Fruit fly (Drosophila melanogaster): ENCODE results near the gene Vps8.

The Vps8 gene

DNA sequence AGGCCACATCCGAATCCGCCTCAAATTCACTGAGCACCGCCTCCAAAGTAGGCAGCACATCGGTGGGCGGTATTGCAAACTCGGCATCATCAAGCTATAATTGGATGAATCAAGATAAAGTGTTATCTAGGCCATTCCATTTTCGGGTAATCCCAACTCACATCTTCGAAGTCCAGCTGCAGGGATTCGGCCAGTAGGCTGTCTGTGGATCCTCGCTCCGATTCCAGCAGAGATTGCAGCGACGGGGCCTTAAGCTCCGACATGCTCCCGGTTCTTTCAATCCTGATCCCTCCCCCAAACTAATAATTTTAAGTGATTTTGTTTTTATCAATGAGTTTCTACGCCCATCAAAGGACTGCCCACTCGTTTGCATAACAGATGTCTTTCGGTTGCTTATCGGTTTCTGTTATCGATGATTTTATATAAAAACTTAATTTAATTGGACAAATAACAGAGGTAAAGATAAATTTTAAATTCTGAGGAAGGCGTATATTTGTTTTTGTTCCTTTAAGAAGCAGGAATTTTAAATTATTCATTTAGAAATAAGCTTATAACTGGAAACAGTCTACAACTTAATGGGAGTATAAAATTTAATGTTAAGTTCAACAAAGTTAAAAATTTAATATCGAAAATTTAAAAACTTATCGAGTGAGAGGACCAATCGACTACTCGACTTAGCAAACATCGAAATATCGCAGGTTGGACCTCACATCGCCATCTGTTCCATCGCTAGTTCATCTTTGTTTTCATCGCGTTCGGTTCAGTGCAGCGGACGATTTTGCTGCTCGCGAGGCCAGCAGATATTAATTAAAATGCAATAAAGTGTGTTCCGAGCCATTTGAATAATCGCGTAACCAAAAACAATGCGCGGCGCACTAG lies at the start of gene Vps8, which contains the start of gene sfl:
Gene Vps8, minus strand, starts transcription at position 370 of the 879 bp plus-strand sequence.
Gene sfl, plus strand, starts transcription at position 753 of the 879 bp plus-strand sequence.
- TF ChIP-seq noc (tag; optimal IDR thresholded peaks at IDR 0.05), result peak; percentile 7

DNA sequence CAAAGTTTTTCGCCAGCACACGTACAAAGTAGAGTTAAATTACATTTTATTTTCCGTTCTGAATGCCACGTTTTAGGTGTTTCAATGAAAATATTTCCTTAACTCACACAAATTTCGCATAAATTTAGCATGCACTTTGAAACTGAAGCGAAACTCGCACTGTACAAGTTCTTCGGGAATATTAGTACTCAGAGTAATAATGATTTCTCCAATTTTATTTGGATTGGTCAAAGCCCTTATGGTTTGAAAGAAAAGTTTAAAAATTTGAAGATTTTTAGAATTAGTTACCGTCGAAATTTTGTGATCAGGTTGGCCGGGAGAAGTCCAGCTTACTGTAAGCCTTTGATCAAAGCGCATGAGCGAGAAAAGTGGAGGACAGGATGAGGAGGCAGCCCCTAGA lies 35.3 kb upstream of the Vps8 start, which contains the start of gene betaTub65B:
Gene betaTub65B, plus strand, starts transcription at position 301 of the 400 bp plus-strand sequence.
- no peak for TF ChIP-seq noc (tag; optimal IDR thresholded peaks at IDR 0.05)

DNA sequence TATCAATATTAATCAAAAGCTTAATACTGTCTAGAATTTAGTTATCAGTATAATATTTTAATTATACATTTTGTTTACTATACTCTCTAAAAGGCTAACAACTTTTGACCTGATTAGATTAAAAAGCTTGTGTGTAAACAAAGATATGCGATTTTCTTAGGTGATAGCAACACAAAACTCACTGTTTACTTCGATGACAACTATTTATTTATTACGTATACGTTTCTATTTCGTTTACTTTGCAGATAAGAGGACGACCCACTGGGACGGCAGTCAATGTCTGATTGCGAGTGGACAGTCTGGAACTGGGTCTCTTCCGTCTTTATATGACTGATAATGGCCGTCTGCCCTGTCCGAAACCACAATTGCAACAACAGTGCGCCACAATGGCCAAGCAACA lies 27.7 kb upstream of the Vps8 start:
- peak; percentile 89 for TF ChIP-seq noc (tag; optimal IDR thresholded peaks at IDR 0.05)

DNA sequence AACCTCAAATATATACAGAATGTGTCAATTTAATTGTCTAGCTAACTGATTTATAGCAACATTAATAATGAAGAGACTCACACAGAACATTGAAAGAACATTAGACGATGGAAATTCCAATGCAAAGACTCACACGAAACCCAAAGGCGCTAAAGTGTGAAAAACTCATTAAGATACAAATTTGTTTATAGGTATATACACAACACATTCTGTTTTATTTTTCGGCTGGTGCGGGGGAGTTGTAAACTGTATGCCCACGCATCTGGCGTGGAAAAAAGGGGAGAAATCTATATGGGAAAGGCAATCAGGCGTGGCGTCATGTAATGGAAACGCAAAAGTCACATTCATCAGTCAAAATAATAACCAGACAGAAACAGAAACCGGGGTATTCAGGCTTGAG lies 24.6 kb upstream of the Vps8 start:
- no peak for TF ChIP-seq noc (tag; optimal IDR thresholded peaks at IDR 0.05)

DNA sequence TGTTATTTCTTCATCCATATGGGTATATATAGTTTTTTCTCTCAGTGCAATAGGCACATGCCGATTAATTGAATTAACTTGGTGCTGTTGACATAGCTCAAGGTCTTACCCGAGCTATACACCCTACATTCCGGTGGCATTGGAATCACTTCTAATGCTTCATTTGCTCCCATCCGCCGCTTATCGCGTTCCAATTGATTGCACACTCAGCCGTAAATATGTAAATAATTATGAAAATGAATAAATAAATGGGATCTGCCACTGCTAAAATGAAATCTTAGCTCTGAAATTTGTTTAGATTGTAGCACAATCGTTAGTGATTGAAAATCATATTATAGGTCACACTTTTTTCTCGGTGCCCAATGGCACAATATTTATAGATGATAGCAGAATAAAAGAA lies 21.8 kb upstream of the Vps8 start:
- no peak for TF ChIP-seq noc (tag; optimal IDR thresholded peaks at IDR 0.05)

DNA sequence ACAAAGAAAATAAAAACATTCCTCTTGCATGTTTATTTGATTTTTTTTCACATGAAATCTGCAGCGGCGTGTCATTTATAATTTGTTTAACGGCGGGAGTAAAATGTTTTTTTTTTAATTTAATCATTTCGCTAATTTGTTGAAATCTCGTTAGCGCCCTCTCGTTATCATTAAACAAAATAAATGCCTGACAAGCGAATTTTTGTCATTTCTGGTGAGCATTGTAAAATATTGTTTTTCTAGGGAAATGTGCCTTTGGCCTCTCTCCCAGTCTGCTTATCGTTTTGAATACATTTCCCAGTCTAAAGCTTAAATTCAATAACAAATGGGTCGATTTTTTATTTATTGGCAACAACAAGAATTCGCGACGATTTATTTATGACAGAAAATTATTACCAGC lies 17.2 kb upstream of the Vps8 start:
- TF ChIP-seq noc (tag; optimal IDR thresholded peaks at IDR 0.05), result no peak

DNA sequence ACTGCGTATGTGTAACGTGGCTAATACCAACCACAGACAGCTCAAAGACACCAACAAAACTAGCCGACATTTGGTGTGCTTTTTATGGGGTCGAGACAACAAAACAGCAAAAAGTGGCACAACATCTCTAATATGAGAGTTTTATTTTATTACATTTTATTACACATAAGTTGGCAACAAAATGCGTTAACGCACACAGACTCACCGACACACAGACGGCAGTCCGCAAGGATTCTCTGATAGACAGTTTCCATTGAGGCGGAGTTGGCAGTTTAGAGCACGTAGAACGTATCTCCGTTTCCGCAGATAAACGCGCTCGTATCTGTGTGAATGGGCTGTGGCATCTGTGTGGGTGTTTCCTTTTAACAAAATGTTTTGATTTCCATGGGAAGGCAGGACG lies 13.0 kb upstream of the Vps8 start:
- TF ChIP-seq noc (tag; optimal IDR thresholded peaks at IDR 0.05), result no peak

dm6 chr3L:6500470-6500869 lies 5.4 kb upstream of the Vps8 start:
- TF ChIP-seq noc (tag; optimal IDR thresholded peaks at IDR 0.05), result no peak

- TF ChIP-seq noc (tag; optimal IDR thresholded peaks at IDR 0.05), result no peak
Measured at dm6 chr3L:6498602-6499001, 3.5 kb upstream of the Vps8 start.

dm6 chr3L:6497990-6498389 lies 2.9 kb upstream of the Vps8 start:
- TF ChIP-seq noc (tag; optimal IDR thresholded peaks at IDR 0.05), result no peak

DNA sequence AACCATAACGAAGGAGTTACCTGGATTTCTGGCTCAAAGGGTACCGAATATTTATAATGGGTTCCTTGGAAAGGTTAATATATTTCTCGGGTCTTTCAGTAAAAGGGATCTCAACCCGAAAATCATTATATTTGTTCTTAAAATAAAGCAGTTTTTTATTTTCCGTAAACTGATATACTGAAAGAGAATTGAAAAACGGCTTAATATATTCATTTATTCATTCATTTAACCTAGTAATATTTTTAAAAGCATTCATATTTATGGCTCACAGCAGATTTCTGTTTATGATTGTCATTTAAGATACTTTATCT lies 1.8 kb upstream of the Vps8 start:
- TF ChIP-seq noc (tag; optimal IDR thresholded peaks at IDR 0.05), result no peak

DNA sequence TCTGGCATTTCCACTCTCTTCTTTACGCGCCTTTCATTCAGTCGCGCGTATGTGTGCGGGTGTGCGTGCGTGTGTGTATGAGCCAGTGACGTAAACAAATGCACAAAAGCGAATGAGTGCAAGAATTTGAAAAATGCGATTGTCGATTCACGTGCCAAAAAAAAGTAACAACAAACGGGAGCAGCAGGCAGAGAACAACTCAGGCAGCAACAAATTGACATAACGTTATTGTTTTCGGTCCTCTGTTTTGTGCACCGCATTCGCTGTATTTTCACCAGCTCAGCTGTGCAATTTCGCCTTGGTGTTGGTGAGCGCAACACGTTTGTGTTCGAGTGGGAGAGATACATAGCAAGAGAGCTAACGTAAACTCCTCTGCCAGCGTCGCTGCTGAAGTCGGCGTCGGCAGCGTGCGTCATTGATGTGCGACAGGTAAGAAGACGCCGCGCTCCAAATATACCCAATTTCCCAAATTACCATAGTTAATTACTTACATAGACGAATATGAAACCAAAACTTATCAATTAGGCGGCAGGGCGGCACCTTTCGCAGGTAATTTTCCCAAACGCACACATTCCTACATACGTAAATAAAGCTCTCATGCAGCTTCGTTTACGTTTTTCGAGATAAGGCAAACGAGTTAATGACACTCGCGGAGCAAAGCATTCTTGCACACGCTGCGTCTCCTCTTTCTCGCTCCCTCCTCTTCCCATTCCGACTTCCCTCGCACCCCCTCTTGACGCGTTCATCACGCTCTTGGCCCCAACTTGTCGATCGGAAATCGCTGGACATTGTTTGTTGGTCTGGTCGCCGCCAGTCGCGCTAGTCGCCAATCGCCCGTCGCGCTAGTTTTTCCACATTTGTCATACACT lies 1.2 kb upstream of the Vps8 start:
- no peak for TF ChIP-seq noc (tag; optimal IDR thresholded peaks at IDR 0.05)

DNA sequence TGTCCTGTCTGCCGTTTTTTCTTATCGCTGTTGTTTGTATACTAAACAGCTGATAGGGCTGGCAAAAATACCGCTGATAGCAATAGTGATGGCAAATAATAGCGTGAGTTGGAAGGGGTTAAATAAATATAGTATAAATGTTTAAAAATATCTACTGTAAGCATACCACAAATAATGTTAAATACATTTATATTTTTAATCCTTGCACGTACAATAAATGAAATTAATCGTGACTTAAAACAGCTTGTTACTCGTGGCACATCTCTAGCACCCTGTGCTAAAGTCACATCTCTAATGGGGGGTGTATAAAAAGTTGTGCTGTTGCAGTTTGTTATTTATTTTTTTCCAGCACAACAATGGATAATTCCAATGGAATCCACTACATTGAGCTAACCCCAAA lies 6.7 kb downstream of the Vps8 start, which contains the start of the genes CG10147 and Bulli:
Gene CG10147, minus strand, starts transcription at position 20 of the 400 bp plus-strand sequence.
Gene Bulli, plus strand, starts transcription at position 277 of the 400 bp plus-strand sequence.
- TF ChIP-seq noc (tag; optimal IDR thresholded peaks at IDR 0.05), result peak; percentile 93

- no peak for TF ChIP-seq noc (tag; optimal IDR thresholded peaks at IDR 0.05)
Measured at dm6 chr3L:6482838-6483237, 12.3 kb downstream of the Vps8 start.

DNA sequence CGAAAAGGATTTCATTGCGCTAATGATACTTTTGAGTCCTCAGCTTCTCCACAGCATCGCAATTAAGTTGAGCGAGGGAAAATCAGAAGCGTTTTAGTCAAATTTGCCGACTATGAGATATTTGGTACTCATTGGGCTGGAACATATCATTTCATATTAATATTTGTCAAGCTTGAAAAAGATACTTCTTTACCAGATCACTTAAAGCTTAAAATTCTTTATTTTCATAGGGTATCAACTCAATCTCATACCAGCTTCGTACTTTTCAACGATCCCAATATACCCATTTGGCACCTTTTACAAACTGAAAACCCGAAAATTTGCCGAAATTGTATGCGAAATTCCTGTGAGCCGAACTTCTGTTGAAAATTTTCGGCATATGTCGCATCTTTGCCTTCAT lies 23.3 kb downstream of the Vps8 start:
- no peak for TF ChIP-seq noc (tag; optimal IDR thresholded peaks at IDR 0.05)

DNA sequence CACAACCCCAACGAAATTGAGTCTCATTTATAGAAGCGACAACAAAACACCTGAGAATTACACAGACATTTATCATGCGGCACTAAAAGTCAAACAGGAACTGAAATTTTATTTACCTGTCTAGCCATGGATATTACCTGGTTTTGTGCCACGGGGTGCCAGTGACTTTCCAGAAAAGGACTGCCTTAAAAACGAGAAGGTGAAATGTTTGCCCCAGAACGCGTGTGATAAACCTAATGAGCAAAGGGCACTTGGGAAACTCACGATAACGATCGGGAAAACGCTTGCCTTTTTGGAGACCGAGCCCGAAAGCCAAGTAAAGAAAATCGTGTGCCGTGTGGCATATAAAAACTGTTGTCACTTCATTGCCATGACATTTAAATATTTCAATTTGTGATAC lies 25.6 kb downstream of the Vps8 start:
- TF ChIP-seq noc (tag; optimal IDR thresholded peaks at IDR 0.05), result no peak

Data from whole organism, larva.